Worm (Caenorhabditis elegans) whole organism, late embryonic: ENCODE data around the gene sre-13.

Source experiments
- F13H6.1 ChIP-seq: sonication (generic microtip); optimal IDR thresholded peaks from 2 replicates; lab custom pipeline; 2016; ENCODE audit warnings: missing genetic modification characterization, missing compliant biosample characterization
- ceh-24 ChIP-seq: sonication (generic microtip); optimal IDR thresholded peaks from 2 replicates; lab custom pipeline; 2016; ENCODE audit warnings: mild to moderate bottlenecking, missing genetic modification characterization, missing compliant biosample characterization
- eyg-1 ChIP-seq: sonication (generic microtip); optimal IDR thresholded peaks from 2 replicates; lab custom pipeline; 2016; ENCODE audit warnings: missing genotype, missing genetic modification characterization, missing compliant biosample characterization
- fkh-10 ChIP-seq: fragments of 150-350 bp; optimal IDR thresholded peaks from 2 replicates; lab custom pipeline; 2014; ENCODE audit warnings: missing biosample characterization, missing genetic modification reagents, missing genetic modification characterization
- lim-6 ChIP-seq: sonication (generic microtip); optimal IDR thresholded peaks from 2 replicates; lab custom pipeline; 2016; ENCODE audit warnings: missing genetic modification characterization, missing compliant biosample characterization
- nhr-11 ChIP-seq: fragments of 150-350 bp; optimal IDR thresholded peaks from 2 replicates; lab custom pipeline; 2014; ENCODE audit warnings: missing biosample characterization, missing genetic modification characterization
- pha-4 ChIP-seq: fragments of 150-350 bp; optimal IDR thresholded peaks from 2 replicates; lab custom pipeline; 2018; ENCODE audit warnings: missing biosample characterization, missing genetic modification reagents, missing genetic modification characterization
- sox-4 ChIP-seq: sonication (generic microtip); optimal IDR thresholded peaks from 2 replicates; lab custom pipeline; 2017; ENCODE audit warnings: mild to moderate bottlenecking, missing genetic modification characterization, inconsistent platforms, missing compliant biosample characterization
- unc-86 ChIP-seq: sonication (generic microtip); optimal IDR thresholded peaks from 2 replicates; lab custom pipeline; 2016; ENCODE audit warnings: missing genetic modification characterization, missing compliant biosample characterization

DNA sequence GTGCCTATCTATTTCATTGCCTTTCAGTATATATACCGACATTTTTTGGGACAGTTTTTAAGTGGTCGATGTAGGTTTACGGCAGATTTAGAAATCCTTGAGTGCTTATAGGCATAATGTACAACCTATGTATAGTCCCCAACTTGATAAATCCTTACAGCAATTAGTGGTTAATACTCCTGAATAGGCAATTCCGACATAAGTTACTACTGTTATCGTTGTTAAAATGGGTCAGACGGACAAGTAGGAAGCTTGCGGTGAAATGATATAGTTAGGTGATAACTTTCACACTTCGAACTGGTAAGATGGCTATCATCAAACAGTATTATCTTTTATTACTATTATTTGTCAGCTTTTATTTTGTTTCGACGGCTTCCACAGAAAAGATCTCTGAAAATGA is 13.9 kb downstream of the sre-13 start, which contains the start of gene mltn-10:
- TF ChIP-seq lim-6 (tag; lab: Kevin White, UChicago) (no peak), ceh-24 (tag; lab: Kevin White, UChicago) (no peak), nhr-11 (tag; lab: Kevin White, UChicago) (no peak), eyg-1 (tag; lab: Kevin White, UChicago) (no peak), unc-86 (no peak), F13H6.1 (tag; lab: Kevin White, UChicago) (no peak), sox-4 (tag; lab: Kevin White, UChicago) (no peak), pha-4 (no peak), fkh-10 (no peak)
